Fruit fly (Drosophila melanogaster) whole organism, embryonic: ENCODE data around the gene CG7156.
A peak's percentile ranks its signal among the peaks of the same experiment; 100 is the strongest.

Experiments
- Atf3 ChIP-seq: fragments of 200-800 bp; sonication (Bioruptor generic); optimal IDR thresholded peaks from 3 replicates; lab custom pipeline; 2016; ENCODE audit warnings: missing biosample characterization, missing genetic modification characterization
- Atf6 ChIP-seq: fragments of 200-800 bp; sonication (Bioruptor generic); IDR thresholded peaks from 2 replicates; pipeline ENCODE4 v1.3.6; 2022; ENCODE audit warnings: missing biosample characterization, missing genetic modification characterization
- CG10267 ChIP-seq: fragments of 200-800 bp; sonication (Bioruptor generic); optimal IDR thresholded peaks from 2 replicates; lab custom pipeline; 2018; ENCODE audit warnings: missing biosample characterization, mild to moderate bottlenecking, missing genetic modification characterization, moderate library complexity
- CG12155 ChIP-seq: fragments of 200-800 bp; sonication (Bioruptor generic); optimal IDR thresholded peaks from 3 replicates; lab custom pipeline; 2016; ENCODE audit warnings: missing biosample characterization, missing genetic modification characterization
- CG12219 ChIP-seq: fragments of 200-800 bp; sonication (Bioruptor generic); optimal IDR thresholded peaks from 3 replicates; lab custom pipeline; 2018; ENCODE audit warnings: missing biosample characterization, mild to moderate bottlenecking, missing genetic modification characterization
- CG12391 ChIP-seq: fragments of 200-800 bp; sonication (Bioruptor generic); optimal IDR thresholded peaks from 3 replicates; lab custom pipeline; 2018; ENCODE audit warnings: missing biosample characterization, mild to moderate bottlenecking, missing genetic modification characterization, moderate library complexity
- CG13123 ChIP-seq: fragments of 200-800 bp; sonication (Bioruptor generic); optimal IDR thresholded peaks from 2 replicates; lab custom pipeline; 2016; ENCODE audit warnings: missing biosample characterization, missing genetic modification characterization
- CG14667 ChIP-seq: fragments of 200-800 bp; sonication (Bioruptor generic); IDR thresholded peaks from 2 replicates; pipeline ENCODE4 v1.3.6; 2022; ENCODE audit warnings: missing biosample characterization, missing genetic modification characterization
- CG16813 ChIP-seq: fragments of 200-800 bp; sonication (Bioruptor generic); IDR thresholded peaks from 3 replicates; pipeline ENCODE4 v1.3.6; 2022; ENCODE audit warnings: missing biosample characterization, missing genetic modification characterization; ENCODE audit not compliant: partially characterized antibody
- CG16863 ChIP-seq: fragments of 200-800 bp; sonication (Bioruptor generic); optimal IDR thresholded peaks from 3 replicates; lab custom pipeline; 2016; ENCODE audit warnings: missing biosample characterization, missing genetic modification characterization
- CG17361 ChIP-seq: fragments of 200-800 bp; sonication (Bioruptor generic); IDR thresholded peaks from 3 replicates; pipeline ENCODE4 v1.3.6; 2022; ENCODE audit warnings: missing biosample characterization, missing genetic modification characterization
- CG17568 ChIP-seq: fragments of 200-800 bp; sonication (Bioruptor generic); optimal IDR thresholded peaks from 2 replicates; lab custom pipeline; 2018; ENCODE audit warnings: missing biosample characterization, mild to moderate bottlenecking, missing genetic modification characterization, moderate library complexity
- CG18262 ChIP-seq: fragments of 200-800 bp; optimal IDR thresholded peaks from 3 replicates; lab custom pipeline; 2019; ENCODE audit warnings: missing biosample characterization, mild to moderate bottlenecking, missing genetic modification characterization, moderate library complexity
- CG31365 ChIP-seq: fragments of 200-800 bp; sonication (Bioruptor generic); optimal IDR thresholded peaks from 2 replicates; lab custom pipeline; 2018; ENCODE audit warnings: missing biosample characterization, mild to moderate bottlenecking, missing genetic modification characterization
- CG4730 ChIP-seq: fragments of 200-800 bp; sonication (Bioruptor generic); IDR thresholded peaks from 2 replicates; pipeline ENCODE4 v1.3.6; 2022; ENCODE audit warnings: missing biosample characterization, missing genetic modification characterization
- CG5953 ChIP-seq: fragments of 200-800 bp; sonication (Bioruptor generic); IDR thresholded peaks from 2 replicates; pipeline ENCODE4 v1.3.6; 2022; ENCODE audit warnings: missing biosample characterization, missing genetic modification characterization
- CG8359 ChIP-seq: fragments of 200-800 bp; sonication (Bioruptor generic); optimal IDR thresholded peaks from 2 replicates; lab custom pipeline; 2017; ENCODE audit warnings: missing biosample characterization, mild to moderate bottlenecking, missing genetic modification characterization, borderline replicate concordance
- CHES-1-like ChIP-seq: fragments of 200-800 bp; sonication (Bioruptor generic); optimal IDR thresholded peaks from 2 replicates; lab custom pipeline; 2016; ENCODE audit warnings: missing biosample characterization, missing genetic modification characterization
- Dek ChIP-seq: fragments of 200-800 bp; sonication (Bioruptor generic); optimal IDR thresholded peaks from 3 replicates; lab custom pipeline; 2019; ENCODE audit warnings: missing biosample characterization, mild to moderate bottlenecking, missing genetic modification characterization, moderate library complexity
- Doc3 ChIP-seq: fragments of 200-800 bp; sonication (Bioruptor generic); IDR thresholded peaks from 3 replicates; pipeline ENCODE4 v1.3.6; 2022; ENCODE audit warnings: missing biosample characterization, missing genetic modification characterization; ENCODE audit not compliant: partially characterized antibody
- E2f1 ChIP-seq: fragments of 200-800 bp; sonication (Bioruptor generic); IDR thresholded peaks from 2 replicates; pipeline ENCODE4 v1.3.6; 2022; ENCODE audit warnings: missing biosample characterization, missing genetic modification characterization
- Fer2 ChIP-seq: fragments of 200-800 bp; sonication (Bioruptor generic); optimal IDR thresholded peaks from 2 replicates; lab custom pipeline; 2018; ENCODE audit warnings: missing biosample characterization, mild to moderate bottlenecking, missing genetic modification characterization, moderate library complexity
- HLH4C ChIP-seq: fragments of 200-800 bp; sonication (Bioruptor generic); IDR thresholded peaks from 3 replicates; pipeline ENCODE4 v1.3.6; 2022; ENCODE audit warnings: missing biosample characterization, missing genetic modification characterization; ENCODE audit not compliant: partially characterized antibody
- Ravus ChIP-seq: fragments of 200-800 bp; sonication (Bioruptor generic); IDR thresholded peaks from 2 replicates; pipeline ENCODE4 v1.3.6; 2022; ENCODE audit warnings: missing biosample characterization, missing genetic modification characterization
- Sry-δ ChIP-seq: fragments of 200-800 bp; sonication (Bioruptor generic); optimal IDR thresholded peaks from 2 replicates; lab custom pipeline; 2016; ENCODE audit warnings: missing biosample characterization, missing genetic modification characterization
- Ssrp ChIP-seq: fragments of 200-800 bp; sonication (Bioruptor generic); optimal IDR thresholded peaks from 2 replicates; lab custom pipeline; 2018; ENCODE audit warnings: missing biosample characterization, mild to moderate bottlenecking, missing genetic modification characterization, moderate library complexity
- al ChIP-seq: fragments of 200-800 bp; sonication (Bioruptor generic); IDR thresholded peaks from 2 replicates; pipeline ENCODE4 v1.3.6; 2022; ENCODE audit warnings: missing biosample characterization, missing genetic modification characterization
- amos ChIP-seq: fragments of 200-800 bp; sonication (Bioruptor generic); IDR thresholded peaks from 2 replicates; pipeline ENCODE4 v1.3.6; 2022; ENCODE audit warnings: missing biosample characterization, missing genetic modification characterization; ENCODE audit not compliant: partially characterized antibody
- bigmax ChIP-seq: fragments of 200-800 bp; sonication (Bioruptor generic); optimal IDR thresholded peaks from 2 replicates; lab custom pipeline; 2018; ENCODE audit warnings: missing biosample characterization, mild to moderate bottlenecking, missing genetic modification characterization
- br ChIP-seq: fragments of >200 bp; optimal IDR thresholded peaks from 2 replicates; lab custom pipeline; 2017
- chif ChIP-seq, 2 experiments: fragments of 200-800 bp; sonication (Bioruptor generic); optimal IDR thresholded peaks; 3 replicates each; lab custom pipeline; 2016; ENCODE audit warnings: missing biosample characterization in 2 of 2, missing genetic modification characterization in 2 of 2
- ci ChIP-seq: fragments of 200-800 bp; sonication (Bioruptor generic); IDR thresholded peaks from 3 replicates; pipeline ENCODE4 v1.3.6; 2022; ENCODE audit warnings: missing biosample characterization, missing genetic modification characterization
- croc ChIP-seq: fragments of 200-800 bp; sonication (Bioruptor generic); conservative IDR thresholded peaks from 3 replicates; pipeline ENCODE4 v1.3.6; 2022; ENCODE audit warnings: missing biosample characterization, missing genetic modification characterization
- dimm ChIP-seq: fragments of 200-800 bp; sonication (Bioruptor generic); IDR thresholded peaks from 2 replicates; pipeline ENCODE4 v1.3.6; 2022; ENCODE audit warnings: missing biosample characterization, missing genetic modification characterization
- ewg ChIP-seq: fragments of 200-800 bp; sonication (Bioruptor generic); optimal IDR thresholded peaks from 3 replicates; lab custom pipeline; 2017; ENCODE audit warnings: mild to moderate bottlenecking, missing biosample characterization, missing genetic modification reagents, missing genetic modification characterization
- gsb ChIP-seq: fragments of 200-800 bp; sonication (Bioruptor generic); IDR thresholded peaks from 2 replicates; pipeline ENCODE4 v1.3.6; 2022; ENCODE audit warnings: missing biosample characterization, missing genetic modification characterization
- hbn ChIP-seq: fragments of 200-800 bp; sonication (Bioruptor generic); IDR thresholded peaks from 2 replicates; pipeline ENCODE4 v1.3.6; 2022; ENCODE audit warnings: missing biosample characterization, missing genetic modification characterization; ENCODE audit not compliant: partially characterized antibody
- insv ChIP-seq, 2 experiments: fragments of 200-800 bp; sonication (Bioruptor generic); optimal IDR thresholded peaks; 3 replicates each; lab custom pipeline; 2016 to 2018; ENCODE audit warnings: missing biosample characterization in 2 of 2, missing genetic modification characterization in 2 of 2
- lmd ChIP-seq: fragments of 200-800 bp; sonication (Bioruptor generic); IDR thresholded peaks from 2 replicates; pipeline ENCODE4 v1.3.6; 2022; ENCODE audit warnings: missing biosample characterization, missing genetic modification characterization
- lov ChIP-seq, 2 experiments: fragments of 200-800 bp in 1 of 2; fragments of >200 bp in 1 of 2; sonication (Bioruptor generic) in 1 of 2; IDR thresholded peaks in 1 of 2; optimal IDR thresholded peaks in 1 of 2; 2 replicates in 1 of 2; 3 replicates in 1 of 2; pipeline versions ENCODE4 v1.3.6 to Lab custom; 2017 to 2022; ENCODE audit warnings: missing biosample characterization in 1 of 2, missing genetic modification characterization in 1 of 2
- mam ChIP-seq: fragments of 200-800 bp; sonication (Bioruptor generic); optimal IDR thresholded peaks from 3 replicates; lab custom pipeline; 2016; ENCODE audit warnings: missing biosample characterization, missing genetic modification characterization
- mirr ChIP-seq: fragments of 200-800 bp; sonication (Bioruptor generic); optimal IDR thresholded peaks from 3 replicates; lab custom pipeline; 2018; ENCODE audit warnings: missing biosample characterization, mild to moderate bottlenecking, missing genetic modification characterization
- nau ChIP-seq: fragments of 200-800 bp; sonication (Bioruptor generic); optimal IDR thresholded peaks from 3 replicates; lab custom pipeline; 2017; ENCODE audit warnings: missing biosample characterization, mild to moderate bottlenecking, missing genetic modification characterization, missing genetic modification reagents
- prd ChIP-seq, 3 experiments: fragments of >200 bp in 2 of 3; fragments of 200-800 bp in 1 of 3; sonication (Bioruptor generic) in 1 of 3; optimal IDR thresholded peaks in 2 of 3; IDR thresholded peaks in 1 of 3; 2 replicates in 2 of 3; 3 replicates in 1 of 3; pipeline versions ENCODE4 v1.3.6 to Lab custom; 2017 to 2022; ENCODE audit warnings: missing biosample characterization in 1 of 3, missing genetic modification characterization in 1 of 3
- salm ChIP-seq: fragments of 200-800 bp; sonication (Bioruptor generic); optimal IDR thresholded peaks from 2 replicates; lab custom pipeline; 2018; ENCODE audit warnings: missing biosample characterization, mild to moderate bottlenecking, missing genetic modification characterization
- slp2 ChIP-seq: fragments of 200-800 bp; sonication (Bioruptor generic); optimal IDR thresholded peaks from 2 replicates; lab custom pipeline; 2016; ENCODE audit warnings: missing biosample characterization, missing genetic modification characterization
- ttk ChIP-seq: fragments of 200-800 bp; sonication (Bioruptor generic); IDR thresholded peaks from 2 replicates; pipeline ENCODE4 v2.1.2; 2022; ENCODE audit warnings: missing biosample characterization, missing genetic modification characterization
- vfl ChIP-seq: fragments of 200-800 bp; sonication (Bioruptor generic); optimal IDR thresholded peaks from 2 replicates; lab custom pipeline; 2016; ENCODE audit warnings: missing biosample characterization, missing genetic modification characterization

CG7156 gene

DNA sequence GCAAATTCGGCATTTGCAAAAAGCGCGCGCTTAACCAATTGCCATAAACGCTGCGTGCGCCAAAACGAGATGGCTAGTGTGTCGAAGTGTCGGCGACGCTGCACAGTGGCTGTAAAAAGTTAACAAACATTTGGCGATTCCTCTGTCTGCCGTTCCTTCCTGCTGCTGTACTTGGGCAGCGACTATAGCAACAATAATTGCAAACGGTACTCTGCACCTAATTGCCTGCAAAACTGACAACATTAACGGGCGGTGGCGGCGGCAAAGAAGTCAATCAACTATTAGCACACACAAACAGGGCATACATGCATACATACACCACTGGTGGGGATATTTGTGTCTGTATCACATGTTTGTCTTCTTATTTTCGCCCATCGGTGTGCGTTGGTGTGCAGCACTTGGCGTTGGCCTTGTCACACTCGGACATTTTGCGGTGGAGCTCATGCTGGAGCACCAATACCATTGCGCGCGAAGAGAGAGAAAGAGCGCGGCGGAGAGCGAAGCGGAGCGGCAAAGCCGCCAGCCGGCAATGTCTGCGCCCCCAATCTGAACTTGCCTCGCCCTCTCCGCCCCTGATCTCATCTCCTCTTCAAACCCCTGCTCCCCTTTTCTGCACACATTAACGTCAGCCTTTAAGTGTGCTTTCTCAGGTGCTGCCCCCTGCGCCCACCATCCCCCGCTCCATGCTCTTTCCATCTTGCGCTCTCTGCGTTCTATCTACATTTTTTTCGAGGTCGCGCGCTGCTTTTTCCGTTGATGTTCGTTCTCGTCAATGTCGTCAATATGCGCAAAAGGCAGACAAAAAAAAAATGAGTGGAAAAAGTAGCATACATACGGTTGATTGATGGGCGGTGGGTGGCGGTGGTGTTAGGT lies 2.4 kb upstream of the CG7156 start (continued):
- no peak for TF ChIP-seq Atf3 (GFP tag; lab: Kevin White, UChicago)
- no peak for TF ChIP-seq salm (tag; lab: Kevin White, UChicago)
- TF ChIP-seq E2f1 (GFP tag; lab: Robert Waterston, UW): peak; percentile 36; the same call in 1 of the 2 replicates
- 0 out of 3 replicates have a peak, but pooled peaks have one; percentile 29 for TF ChIP-seq Doc3 (GFP tag; lab: Robert Waterston, UW)
- no peak for TF ChIP-seq CG12155
- no peak for TF ChIP-seq CG18262 (tag; lab: Kevin White, UChicago)
- TF ChIP-seq insv (GFP tag; optimal IDR thresholded peaks at IDR 0.05; lab: Kevin White, UChicago): no peak
- TF ChIP-seq HLH4C (GFP tag; lab: Robert Waterston, UW): no peak
- no peak for TF ChIP-seq lov (optimal IDR thresholded peaks at IDR 0.05; lab: Kevin White, UChicago)
- TF ChIP-seq lov (GFP tag; IDR thresholded peaks at IDR 0.05; lab: Robert Waterston, UW): no peak
- no peak for TF ChIP-seq Fer2 (tag; lab: Kevin White, UChicago)
- TF ChIP-seq Ssrp (tag; lab: Kevin White, UChicago): no peak
- no peak for TF ChIP-seq hbn (GFP tag; lab: Robert Waterston, UW)
- peak; percentile 39 for TF ChIP-seq mirr (GFP tag; lab: Kevin White, UChicago)
- no peak for TF ChIP-seq CG16863 (GFP tag; lab: Kevin White, UChicago)
- peak; percentile 42 for TF ChIP-seq ttk (GFP tag; lab: Robert Waterston, UW)
- TF ChIP-seq dimm: no peak
- no peak for TF ChIP-seq CG13123 (GFP tag; lab: Kevin White, UChicago)
- no peak for TF ChIP-seq CG31365
- no peak for TF ChIP-seq amos (GFP tag; lab: Robert Waterston, UW)
- TF ChIP-seq mam (GFP tag; lab: Kevin White, UChicago): no peak
- no peak for TF ChIP-seq ci (GFP tag; lab: Robert Waterston, UW)
- peak; percentile 28 for TF ChIP-seq nau (GFP tag; lab: Kevin White, UChicago)
- no peak for TF ChIP-seq CG16813 (GFP tag; lab: Robert Waterston, UW)
- TF ChIP-seq CG12219 (GFP tag; lab: Kevin White, UChicago): no peak
- TF ChIP-seq al (GFP tag; lab: Robert Waterston, UW): no peak
- TF ChIP-seq Atf6 (GFP tag; lab: Robert Waterston, UW): no peak
- no peak for TF ChIP-seq CG8359 (GFP tag; lab: Kevin White, UChicago)
- 0 out of 3 replicates have a peak, but pooled peaks have one; percentile 31 for TF ChIP-seq CG17361 (GFP tag; lab: Robert Waterston, UW)
- TF ChIP-seq chif (GFP tag; optimal IDR thresholded peaks at IDR 0.05; lab: Kevin White, UChicago): no peak
- no peak for TF ChIP-seq CG14667
- TF ChIP-seq CHES-1-like: peak; percentile 12
- no peak for TF ChIP-seq CG4730 (GFP tag; lab: Robert Waterston, UW)
- TF ChIP-seq CG10267: no peak
- no peak for TF ChIP-seq bigmax (GFP tag; lab: Kevin White, UChicago)
- no peak for TF ChIP-seq prd (optimal IDR thresholded peaks at IDR 0.05; lab: Kevin White, UChicago)
- TF ChIP-seq prd (GFP tag; IDR thresholded peaks at IDR 0.05; lab: Robert Waterston, UW): no peak
- TF ChIP-seq CG5953 (GFP tag; lab: Robert Waterston, UW): 0 out of 2 replicates have a peak, but pooled peaks have one; percentile 5
- TF ChIP-seq vfl: no peak
- no peak for TF ChIP-seq CG12391 (tag; lab: Kevin White, UChicago)
- TF ChIP-seq Sry-δ (GFP tag; lab: Kevin White, UChicago): no peak
- no peak for TF ChIP-seq Dek (tag; lab: Kevin White, UChicago)
- no peak for TF ChIP-seq br (lab: Kevin White, UChicago)
- TF ChIP-seq CG17568 (GFP tag; lab: Kevin White, UChicago): no peak
- TF ChIP-seq lmd (GFP tag; lab: Robert Waterston, UW): peak; percentile 42; the same call in 1 of the 2 replicates
- TF ChIP-seq gsb (GFP tag; lab: Robert Waterston, UW): no peak
- TF ChIP-seq croc (GFP tag; lab: Robert Waterston, UW): no peak
- TF ChIP-seq Ravus (GFP tag; lab: Robert Waterston, UW): no peak
- no peak for TF ChIP-seq slp2 (GFP tag; lab: Kevin White, UChicago)
- no peak for TF ChIP-seq ewg (GFP tag; lab: Kevin White, UChicago)
